Comparison of ENCODE assay signal across 5 fruit fly cellular contexts in the genomic region with DNA sequence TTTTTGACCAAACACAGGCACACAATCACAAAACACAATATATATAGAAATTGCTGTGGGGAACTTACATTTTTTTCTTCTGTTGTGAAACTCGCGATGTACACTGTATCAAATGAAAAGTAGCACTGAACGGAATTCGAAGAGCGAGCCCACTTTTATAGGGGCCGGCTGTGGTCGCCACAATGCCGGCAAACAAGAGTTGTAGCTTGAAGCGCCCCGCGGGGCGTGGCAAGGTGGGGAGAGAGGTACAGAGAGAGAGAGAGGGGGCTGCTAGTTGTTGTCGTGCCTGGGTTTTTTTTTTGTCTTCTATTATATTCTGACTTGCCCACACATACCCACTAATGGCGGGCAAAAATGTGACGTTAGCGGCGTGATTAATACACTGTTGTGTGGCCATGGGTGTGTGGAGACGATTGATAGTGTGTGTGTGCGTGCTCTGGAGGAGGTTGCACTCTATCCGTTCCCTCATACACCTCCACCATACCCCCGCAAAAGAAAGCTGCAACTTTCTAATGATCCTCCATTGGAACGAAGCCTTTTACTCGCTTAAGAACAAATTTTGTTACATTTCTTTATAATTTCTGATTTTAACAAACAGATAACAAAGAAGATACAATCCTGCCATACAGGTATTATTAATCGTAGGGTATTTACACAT.
TF ChIP-seq lines count a peak whose summit lies in the region.

A gene (minus strand): TSS at position 134 of the 658 bp plus-strand sequence.

- TF ChIP-seq CTCF in whole organism, embryonic (GFP tag; optimal IDR thresholded peaks at IDR 0.05; lab: Kevin White, UChicago): no peak

TF ChIP-seq in whole organism, adult, 20 proteins besides CTCF, POLR2A, EP300 and RAD21 (continues in another document):
- TF ChIP-seq Hr96 (GFP tag; optimal IDR thresholded peaks at IDR 0.05; lab: Kevin White, UChicago) (peak; percentile 48), CG7045 (GFP tag; optimal IDR thresholded peaks at IDR 0.05; lab: Kevin White, UChicago) (peak; percentile 60), tj (GFP tag; optimal IDR thresholded peaks at IDR 0.05; lab: Kevin White, UChicago) (peak; percentile 67), CG1620 (GFP tag; optimal IDR thresholded peaks at IDR 0.05; lab: Kevin White, UChicago) (peak; percentile 69), Crg-1 (GFP tag; optimal IDR thresholded peaks at IDR 0.05; lab: Kevin White, UChicago) (no peak), Mnt (GFP tag; optimal IDR thresholded peaks at IDR 0.05; lab: Kevin White, UChicago) (peak; percentile 90), CG7101 (tag; optimal IDR thresholded peaks at IDR 0.05; lab: Kevin White, UChicago) (peak; percentile 56), Clk (GFP tag; optimal IDR thresholded peaks at IDR 0.05; lab: Kevin White, UChicago) (peak; percentile 92), CG11617 (GFP tag; optimal IDR thresholded peaks at IDR 0.05; lab: Kevin White, UChicago) (peak; percentile 69), cic (GFP tag; optimal IDR thresholded peaks at IDR 0.05; lab: Kevin White, UChicago) (peak; percentile 97), ovo (GFP tag; optimal IDR thresholded peaks at IDR 0.05; lab: Kevin White, UChicago) (peak; percentile 89), toe (GFP tag; optimal IDR thresholded peaks at IDR 0.05; lab: Kevin White, UChicago) (peak; percentile 81), CG33017 (tag; optimal IDR thresholded peaks at IDR 0.05; lab: Kevin White, UChicago) (peak; percentile 23), kay (GFP tag; lab: Kevin White, UChicago; ENCODE audit: borderline replicate concordance) (peak; percentile 97), CG5204 (GFP tag; optimal IDR thresholded peaks at IDR 0.05; lab: Kevin White, UChicago) (peak; percentile 54), CG14711 (tag; optimal IDR thresholded peaks at IDR 0.05; lab: Kevin White, UChicago) (peak; percentile 13)

TF ChIP-seq in whole organism, embryonic, 481 proteins besides CTCF, POLR2A, EP300 and RAD21 (continues in another document):
- TF ChIP-seq gcm2 (GFP tag; optimal IDR thresholded peaks at IDR 0.05; lab: Kevin White, UChicago) (no peak), cwo (GFP tag; optimal IDR thresholded peaks at IDR 0.05; lab: Kevin White, UChicago) (peak; percentile 47), Hr51 (GFP tag; optimal IDR thresholded peaks at IDR 0.05; lab: Kevin White, UChicago) (peak in 1 of 2 experiments; percentile 41), CG11398 (GFP tag; optimal IDR thresholded peaks at IDR 0.05; lab: Kevin White, UChicago) (no peak), CG2129 (GFP tag; IDR thresholded peaks at IDR 0.05; lab: Robert Waterston, UW; ENCODE audit: partially characterized antibody) (no peak), CG16779 (GFP tag; IDR thresholded peaks at IDR 0.05; lab: Robert Waterston, UW) (no peak), D19A (tag; optimal IDR thresholded peaks at IDR 0.05; lab: Kevin White, UChicago) (peak; percentile 98), Sox100B (GFP tag; optimal IDR thresholded peaks at IDR 0.05; lab: Kevin White, UChicago) (peak; percentile 18), CG12219 (GFP tag; optimal IDR thresholded peaks at IDR 0.05; lab: Kevin White, UChicago) (no peak), CG3163 (GFP tag; optimal IDR thresholded peaks at IDR 0.05; lab: Kevin White, UChicago) (peak; percentile 95), sr (GFP tag; IDR thresholded peaks at IDR 0.05; lab: Robert Waterston, UW) (no peak; the same call in 1 of the 3 replicates), tx (GFP tag; optimal IDR thresholded peaks at IDR 0.05; lab: Kevin White, UChicago) (no peak), CG15011 (GFP tag; optimal IDR thresholded peaks at IDR 0.05; lab: Kevin White, UChicago) (peak; percentile 4), ERR (GFP tag; optimal IDR thresholded peaks at IDR 0.05; lab: Kevin White, UChicago) (peak; percentile 66), sima (GFP tag; optimal IDR thresholded peaks at IDR 0.05; lab: Kevin White, UChicago) (no peak), CG13894 (tag; optimal IDR thresholded peaks at IDR 0.05; lab: Kevin White, UChicago) (peak; percentile 70)

TF ChIP-seq in whole organism, prepupa, 60 proteins besides CTCF, POLR2A, EP300 and RAD21 (continues in another document):
- TF ChIP-seq pdm3 (GFP tag; optimal IDR thresholded peaks at IDR 0.05; lab: Kevin White, UChicago) (peak; percentile 43), Eip78C (GFP tag; lab: Kevin White, UChicago) (peak; percentile 89), CG9139 (GFP tag; optimal IDR thresholded peaks at IDR 0.05; lab: Kevin White, UChicago) (peak; percentile 36), acj6 (GFP tag; optimal IDR thresholded peaks at IDR 0.05; lab: Kevin White, UChicago) (peak; percentile 43), Smox (GFP tag; optimal IDR thresholded peaks at IDR 0.05; lab: Kevin White, UChicago) (peak; percentile 36), achi (GFP tag; optimal IDR thresholded peaks at IDR 0.05; lab: Kevin White, UChicago) (peak; percentile 74), CG10631 (GFP tag; optimal IDR thresholded peaks at IDR 0.05; lab: Kevin White, UChicago) (peak; percentile 61), spab (GFP tag; optimal IDR thresholded peaks at IDR 0.05; lab: Kevin White, UChicago) (peak; percentile 25), cyc (GFP tag; optimal IDR thresholded peaks at IDR 0.05; lab: Kevin White, UChicago) (peak; percentile 60), Eip93F (GFP tag; optimal IDR thresholded peaks at IDR 0.05; lab: Kevin White, UChicago) (no peak), CG8119 (GFP tag; IDR thresholded peaks at IDR 0.05; lab: Robert Waterston, UW) (peak; percentile 72), Blimp-1 (GFP tag; optimal IDR thresholded peaks at IDR 0.05; lab: Kevin White, UChicago) (no peak), CG11762 (GFP tag; optimal IDR thresholded peaks at IDR 0.05; lab: Kevin White, UChicago; ENCODE audit: insufficient read depth) (peak; percentile 30), CG3032 (tag; optimal IDR thresholded peaks at IDR 0.05; lab: Kevin White, UChicago) (peak; percentile 45), OdsH (GFP tag; optimal IDR thresholded peaks at IDR 0.05; lab: Kevin White, UChicago) (peak; percentile 59), CG34406 (GFP tag; optimal IDR thresholded peaks at IDR 0.05; lab: Kevin White, UChicago) (peak; percentile 43), Hr4 (GFP tag; optimal IDR thresholded peaks at IDR 0.05; lab: Kevin White, UChicago) (peak; percentile 83), CG31627 (GFP tag; optimal IDR thresholded peaks at IDR 0.05; lab: Kevin White, UChicago) (peak; percentile 47)

TF ChIP-seq in whole organism, pupa, 21 proteins besides CTCF, POLR2A, EP300 and RAD21 (continues in another document):
- peak; percentile 48 for TF ChIP-seq EcR (GFP tag; optimal IDR thresholded peaks at IDR 0.05; lab: Kevin White, UChicago)
- TF ChIP-seq Ets98B (GFP tag; IDR thresholded peaks at IDR 0.05; lab: Robert Waterston, UW): peak; percentile 90
- peak; percentile 38 for TF ChIP-seq Pif1B (GFP tag; optimal IDR thresholded peaks at IDR 0.05; lab: Kevin White, UChicago)
- no peak for TF ChIP-seq D1 (tag; optimal IDR thresholded peaks at IDR 0.05; lab: Kevin White, UChicago)
- peak; percentile 30 for TF ChIP-seq CG10348 (GFP tag; IDR thresholded peaks at IDR 0.05; lab: Robert Waterston, UW)
- no peak for TF ChIP-seq gl (tag; optimal IDR thresholded peaks at IDR 0.05; lab: Kevin White, UChicago)
- TF ChIP-seq Pif1A (GFP tag; optimal IDR thresholded peaks at IDR 0.05; lab: Kevin White, UChicago): peak; percentile 53
- peak; percentile 72 for TF ChIP-seq CG9948 (tag; optimal IDR thresholded peaks at IDR 0.05; lab: Kevin White, UChicago)
- TF ChIP-seq Snoo (tag; optimal IDR thresholded peaks at IDR 0.05; lab: Kevin White, UChicago): peak; percentile 14
- no peak for TF ChIP-seq rn (GFP tag; IDR thresholded peaks at IDR 0.05; lab: Robert Waterston, UW)
- TF ChIP-seq CG32121 (GFP tag; IDR thresholded peaks at IDR 0.05; lab: Robert Waterston, UW): peak; percentile 92
- peak; percentile 47 for TF ChIP-seq CG8159 (tag; optimal IDR thresholded peaks at IDR 0.05; lab: Kevin White, UChicago)
- TF ChIP-seq CG12605 (GFP tag; IDR thresholded peaks at IDR 0.05; lab: Robert Waterston, UW): peak; percentile 75
- peak; percentile 39 for TF ChIP-seq CG17806 (tag; optimal IDR thresholded peaks at IDR 0.05; lab: Kevin White, UChicago)
- TF ChIP-seq CG15710 (tag; optimal IDR thresholded peaks at IDR 0.05; lab: Kevin White, UChicago): peak; percentile 24
- TF ChIP-seq CG8301 (tag; optimal IDR thresholded peaks at IDR 0.05; lab: Kevin White, UChicago): peak; percentile 88
- TF ChIP-seq CG13204 (GFP tag; optimal IDR thresholded peaks at IDR 0.05; lab: Kevin White, UChicago): no peak
- peak; percentile 86 for TF ChIP-seq CG14655 (GFP tag; optimal IDR thresholded peaks at IDR 0.05; lab: Kevin White, UChicago)
- TF ChIP-seq fd96Ca (GFP tag; IDR thresholded peaks at IDR 0.05; lab: Robert Waterston, UW): peak; percentile 89; the same call in 2 of the 3 replicates

TF ChIP-seq in whole organism, wandering third instar larva, 38 proteins besides CTCF, POLR2A, EP300 and RAD21 (continues in another document):
- TF ChIP-seq Jra (GFP tag; optimal IDR thresholded peaks at IDR 0.05; lab: Kevin White, UChicago): peak; percentile 61
- peak; percentile 77 for TF ChIP-seq ey (GFP tag; optimal IDR thresholded peaks at IDR 0.05; lab: Kevin White, UChicago)
- TF ChIP-seq rgr (GFP tag; optimal IDR thresholded peaks at IDR 0.05; lab: Kevin White, UChicago): peak; percentile 33
- TF ChIP-seq Hr83 (GFP tag; optimal IDR thresholded peaks at IDR 0.05; lab: Kevin White, UChicago; ENCODE audit: poor library complexity, severe bottlenecking): peak; percentile 55
- TF ChIP-seq GATAd (GFP tag; optimal IDR thresholded peaks at IDR 0.05; lab: Kevin White, UChicago): no peak
- TF ChIP-seq psq (GFP tag; optimal IDR thresholded peaks at IDR 0.05; lab: Kevin White, UChicago): peak; percentile 51
- peak; percentile 83 for TF ChIP-seq jim (GFP tag; optimal IDR thresholded peaks at IDR 0.05; lab: Kevin White, UChicago)
- no peak for TF ChIP-seq brk (GFP tag; optimal IDR thresholded peaks at IDR 0.05; lab: Kevin White, UChicago)
- no peak for TF ChIP-seq usp (GFP tag; optimal IDR thresholded peaks at IDR 0.05; lab: Kevin White, UChicago)
- TF ChIP-seq dmrt93B (GFP tag; optimal IDR thresholded peaks at IDR 0.05; lab: Kevin White, UChicago): peak; percentile 68
- no peak for TF ChIP-seq Mio (GFP tag; optimal IDR thresholded peaks at IDR 0.05; lab: Kevin White, UChicago)
- TF ChIP-seq br (GFP tag; optimal IDR thresholded peaks at IDR 0.05; lab: Kevin White, UChicago): peak; percentile 66
- peak; percentile 32 for TF ChIP-seq Sp1 (GFP tag; optimal IDR thresholded peaks at IDR 0.05; lab: Kevin White, UChicago)
- TF ChIP-seq Hnf4 (GFP tag; optimal IDR thresholded peaks at IDR 0.05; lab: Kevin White, UChicago): peak; percentile 37
- TF ChIP-seq Rel (GFP tag; optimal IDR thresholded peaks at IDR 0.05; lab: Kevin White, UChicago): no peak
- TF ChIP-seq Rel (tag; optimal IDR thresholded peaks at IDR 0.05; lab: Kevin White, UChicago): peak; percentile 85
- no peak for TF ChIP-seq Abd-B (GFP tag; optimal IDR thresholded peaks at IDR 0.05; lab: Kevin White, UChicago)
- no peak for TF ChIP-seq CrebA (GFP tag; optimal IDR thresholded peaks at IDR 0.05; lab: Kevin White, UChicago; ENCODE audit: borderline replicate concordance)
- no peak for TF ChIP-seq N (GFP tag; optimal IDR thresholded peaks at IDR 0.05; lab: Kevin White, UChicago)
- TF ChIP-seq sv (GFP tag; optimal IDR thresholded peaks at IDR 0.05; lab: Kevin White, UChicago): peak; percentile 34
- peak; percentile 47 for TF ChIP-seq Vsx2 (GFP tag; optimal IDR thresholded peaks at IDR 0.05; lab: Kevin White, UChicago; ENCODE audit: partially characterized antibody)
